Fruit fly (Drosophila melanogaster) S2 (cell line): ENCODE results near the gene CG31157.

Source experiments
- CG8478 ChIP-seq: fragments of >200 bp; optimal IDR thresholded peaks from 2 replicates; lab custom pipeline; 2018
- CTCF ChIP-seq, 2 experiments: fragments of >200 bp; optimal IDR thresholded peaks; 2 replicates each; lab custom pipeline; 2018

DNA sequence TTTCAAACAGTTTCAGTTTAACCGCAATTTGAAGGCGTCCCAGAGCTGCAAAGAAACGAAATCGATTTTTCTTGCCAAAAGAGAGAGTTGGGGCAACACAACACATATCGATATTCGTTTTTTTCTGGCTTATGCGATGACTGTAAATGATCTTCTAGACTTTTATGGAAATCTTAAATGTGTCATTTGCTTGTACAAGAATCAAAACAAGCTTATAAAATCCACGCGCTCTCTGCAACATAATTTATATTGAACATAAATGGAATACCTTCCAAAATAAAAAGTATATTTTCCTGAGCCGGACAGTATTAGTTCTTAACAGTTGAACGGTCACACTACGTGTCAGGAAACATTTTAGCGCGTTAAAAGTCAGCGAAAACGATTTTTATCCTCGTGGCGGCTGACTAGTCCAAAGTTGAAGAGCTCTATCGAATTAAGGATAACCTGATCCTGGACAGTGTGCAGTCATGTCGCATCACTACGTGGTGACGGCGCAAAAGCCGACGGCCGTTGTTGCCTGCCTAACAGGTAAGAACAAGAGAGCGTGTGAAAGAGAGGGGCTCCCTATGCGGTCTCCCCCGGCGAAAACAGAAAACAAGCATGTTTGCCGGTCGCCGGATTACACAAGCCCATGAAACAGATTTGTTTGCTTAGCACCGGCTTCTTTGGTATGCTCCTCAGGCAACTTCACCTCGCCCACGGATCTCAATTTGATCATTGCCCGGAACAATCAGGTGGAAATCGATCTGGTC, 4.6 kb downstream of the CG31157 start, which contains the start of gene pic:
- no peak for TF ChIP-seq CG8478 (lab: Kevin White, UChicago)
- no peak for TF ChIP-seq CTCF (optimal IDR thresholded peaks at IDR 0.05; lab: Kevin White, UChicago)
